Fruit fly (Drosophila melanogaster): ENCODE measurements around the gene cal1.

Gene cal1

DNA sequence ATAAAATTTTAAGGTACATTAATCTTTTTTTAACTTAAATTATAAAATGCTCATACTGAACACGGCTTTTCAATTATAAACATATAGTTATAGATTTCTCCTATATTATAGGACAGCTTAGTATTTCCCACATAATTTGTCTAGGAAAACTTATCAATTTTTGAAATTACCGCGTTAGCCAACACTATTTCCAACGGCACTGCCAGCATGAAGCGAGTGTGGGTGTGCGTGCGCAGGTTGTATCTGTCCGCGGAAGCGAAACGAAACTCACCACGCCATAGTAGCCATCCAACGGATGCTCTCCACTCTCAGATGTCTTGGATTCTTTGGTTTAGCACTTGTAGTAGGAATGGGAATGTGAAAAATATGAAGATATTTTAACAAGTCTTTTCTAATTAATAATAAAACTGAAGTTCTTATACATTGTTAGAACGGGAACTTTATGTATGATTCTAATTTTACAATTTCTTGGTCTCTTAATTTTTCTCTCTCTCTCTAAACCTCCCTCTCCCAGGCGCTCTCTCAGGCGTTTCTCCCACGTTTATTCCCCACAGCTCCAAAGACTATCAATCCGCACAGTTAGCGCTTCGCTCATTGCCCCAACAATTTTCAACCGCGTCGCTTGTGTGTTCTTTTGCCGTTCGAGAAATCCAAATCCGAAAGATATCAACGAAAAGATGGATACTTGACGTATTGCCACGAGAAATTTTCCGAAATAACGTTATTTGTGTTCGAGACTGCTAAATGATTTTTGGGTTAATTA lies 34.5 kb upstream of the cal1 start, which contains the start of gene Dad (continued):
- no peak for TF ChIP-seq dm (GFP tag; optimal IDR thresholded peaks at IDR 0.05)
- peak; percentile 39 for TF ChIP-seq odd (GFP tag; optimal IDR thresholded peaks at IDR 0.05)
- peak; percentile 17 for TF ChIP-seq CG15269 (tag; optimal IDR thresholded peaks at IDR 0.05)
- TF ChIP-seq CG18599 (GFP tag; optimal IDR thresholded peaks at IDR 0.05) = no peak
- no peak for TF ChIP-seq CG15479 (GFP tag; optimal IDR thresholded peaks at IDR 0.05)
- TF ChIP-seq Adf1 (GFP tag; IDR thresholded peaks at IDR 0.05) = peak; percentile 9; the same call in 1 of the 2 replicates
- peak; percentile 46; the same call in 1 of the 3 replicates for TF ChIP-seq ci (GFP tag; IDR thresholded peaks at IDR 0.05)
- TF ChIP-seq bigmax (GFP tag; optimal IDR thresholded peaks at IDR 0.05) = no peak
- peak; percentile 31 for TF ChIP-seq wek (GFP tag; optimal IDR thresholded peaks at IDR 0.05)
- no peak for TF ChIP-seq Ravus (GFP tag; IDR thresholded peaks at IDR 0.05)
- TF ChIP-seq lab (GFP tag; optimal IDR thresholded peaks at IDR 0.05) = peak; percentile 43
- no peak for TF ChIP-seq Sox102F (GFP tag; optimal IDR thresholded peaks at IDR 0.05)
- peak; percentile 95 for TF ChIP-seq yki (optimal IDR thresholded peaks at IDR 0.05)
- no peak for TF ChIP-seq CG14965 (GFP tag; optimal IDR thresholded peaks at IDR 0.05; ENCODE audit: borderline replicate concordance)
- no peak for TF ChIP-seq D19B (GFP tag; optimal IDR thresholded peaks at IDR 0.05)
- no peak for TF ChIP-seq CHES-1-like (GFP tag; optimal IDR thresholded peaks at IDR 0.05)
- TF ChIP-seq sob (GFP tag; IDR thresholded peaks at IDR 0.05) = no peak
- no peak for TF ChIP-seq exex (tag; optimal IDR thresholded peaks at IDR 0.05)
- TF ChIP-seq gro (GFP tag; optimal IDR thresholded peaks at IDR 0.05) = no peak
- no peak for TF ChIP-seq Max (GFP tag; optimal IDR thresholded peaks at IDR 0.05)
- no peak for TF ChIP-seq Dfd (GFP tag; optimal IDR thresholded peaks at IDR 0.05)
- no peak for TF ChIP-seq Sin3A (optimal IDR thresholded peaks at IDR 0.05)
- no peak for TF ChIP-seq Atf-2 (GFP tag; optimal IDR thresholded peaks at IDR 0.05)
- no peak for TF ChIP-seq org-1 (GFP tag; optimal IDR thresholded peaks at IDR 0.05)
- TF ChIP-seq Myb (GFP tag; optimal IDR thresholded peaks at IDR 0.05) = peak; percentile 30
- TF ChIP-seq crp (GFP tag; optimal IDR thresholded peaks at IDR 0.05) = no peak
- TF ChIP-seq stc (GFP tag; IDR thresholded peaks at IDR 0.05) = no peak
- TF ChIP-seq NfI (GFP tag; optimal IDR thresholded peaks at IDR 0.05) = no peak
- no peak for TF ChIP-seq Optix (GFP tag; IDR thresholded peaks at IDR 0.05)
- no peak for TF ChIP-seq CG4282 (GFP tag; optimal IDR thresholded peaks at IDR 0.05)
- TF ChIP-seq corto (GFP tag; optimal IDR thresholded peaks at IDR 0.05) = peak; percentile 76
- TF ChIP-seq CG32767 (GFP tag; IDR thresholded peaks at IDR 0.05) = peak; percentile 23; the same call in 1 of the 2 replicates
- no peak for TF ChIP-seq CG11695 (GFP tag; IDR thresholded peaks at IDR 0.05)
- no peak for TF ChIP-seq al (GFP tag; IDR thresholded peaks at IDR 0.05)
- no peak for TF ChIP-seq ham (GFP tag; IDR thresholded peaks at IDR 0.05)
- TF ChIP-seq en (GFP tag; optimal IDR thresholded peaks at IDR 0.05) = no peak
- no peak for TF ChIP-seq tll (GFP tag; optimal IDR thresholded peaks at IDR 0.05)
- TF ChIP-seq ssp (GFP tag; IDR thresholded peaks at IDR 0.05) = no peak
- TF ChIP-seq CG5245 (GFP tag; optimal IDR thresholded peaks at IDR 0.05) = no peak
- no peak for TF ChIP-seq CG10274 (GFP tag; optimal IDR thresholded peaks at IDR 0.05)
- TF ChIP-seq Drgx (GFP tag; IDR thresholded peaks at IDR 0.05) = no peak
- no peak; the same call in 1 of the 2 replicates for TF ChIP-seq klu (GFP tag; IDR thresholded peaks at IDR 0.05)
- no peak for TF ChIP-seq CG12104 (GFP tag; optimal IDR thresholded peaks at IDR 0.05)
- TF ChIP-seq slp2 (GFP tag; optimal IDR thresholded peaks at IDR 0.05) = no peak
- TF ChIP-seq Med (GFP tag) = peak; percentile 77
- TF ChIP-seq ab (GFP tag; optimal IDR thresholded peaks at IDR 0.05) = peak; percentile 16
- no peak for TF ChIP-seq CG11398 (GFP tag; optimal IDR thresholded peaks at IDR 0.05)
- peak; percentile 74 for TF ChIP-seq CG10543 (GFP tag; optimal IDR thresholded peaks at IDR 0.05)
- no peak for TF ChIP-seq B-H1 (GFP tag; IDR thresholded peaks at IDR 0.05)
- TF ChIP-seq HmgD (GFP tag; optimal IDR thresholded peaks at IDR 0.05) = no peak
- no peak for TF ChIP-seq ro (GFP tag; IDR thresholded peaks at IDR 0.05)

Data from whole organism, embryonic.